Fruit fly (Drosophila melanogaster) whole organism, embryonic: ENCODE measurements around the gene CG46244.

ENCODE experiments used
- Ada2b ChIP-seq: fragments of 200-800 bp; sonication (Bioruptor generic); IDR thresholded peaks from 2 replicates; pipeline ENCODE4 v1.3.6; 2022; ENCODE audit warnings: missing biosample characterization, missing genetic modification characterization
- CG10267 ChIP-seq: fragments of 200-800 bp; sonication (Bioruptor generic); optimal IDR thresholded peaks from 2 replicates; lab custom pipeline; 2018; ENCODE audit warnings: missing biosample characterization, mild to moderate bottlenecking, missing genetic modification characterization, moderate library complexity
- CG10979 ChIP-seq: fragments of 200-800 bp; sonication (Bioruptor generic); optimal IDR thresholded peaks from 2 replicates; lab custom pipeline; 2018; ENCODE audit warnings: missing biosample characterization, mild to moderate bottlenecking, missing genetic modification characterization, moderate library complexity
- CG11398 ChIP-seq: fragments of 200-800 bp; sonication (Bioruptor generic); optimal IDR thresholded peaks from 2 replicates; lab custom pipeline; 2016; ENCODE audit warnings: missing biosample characterization, missing genetic modification characterization
- CG11696 ChIP-seq: fragments of 200-800 bp; sonication (Bioruptor generic); IDR thresholded peaks from 2 replicates; pipeline ENCODE4 v1.3.6; 2022; ENCODE audit warnings: missing biosample characterization, missing genetic modification characterization
- CG12219 ChIP-seq: fragments of 200-800 bp; sonication (Bioruptor generic); optimal IDR thresholded peaks from 3 replicates; lab custom pipeline; 2018; ENCODE audit warnings: missing biosample characterization, mild to moderate bottlenecking, missing genetic modification characterization
- CG1233 ChIP-seq: fragments of 200-800 bp; sonication (Bioruptor generic); optimal IDR thresholded peaks from 4 replicates; lab custom pipeline; 2018; ENCODE audit warnings: missing biosample characterization, mild to moderate bottlenecking, missing genetic modification characterization
- CG15011 ChIP-seq: fragments of 200-800 bp; sonication (Bioruptor generic); optimal IDR thresholded peaks from 3 replicates; lab custom pipeline; 2018; ENCODE audit warnings: missing biosample characterization, mild to moderate bottlenecking, missing genetic modification characterization
- CG15601 ChIP-seq: fragments of 200-800 bp; sonication (Bioruptor generic); optimal IDR thresholded peaks from 3 replicates; lab custom pipeline; 2019; ENCODE audit warnings: missing biosample characterization, mild to moderate bottlenecking, missing genetic modification characterization, moderate library complexity
- CG17328 ChIP-seq: fragments of 200-800 bp; sonication (Bioruptor generic); IDR thresholded peaks from 2 replicates; pipeline ENCODE4 v1.3.6; 2022; ENCODE audit warnings: missing biosample characterization, missing genetic modification characterization
- CG17612 ChIP-seq: fragments of 200-800 bp; sonication (Bioruptor generic); IDR thresholded peaks from 2 replicates; pipeline ENCODE4 v1.3.6; 2022; ENCODE audit warnings: missing biosample characterization, missing genetic modification characterization
- CG1792 ChIP-seq: fragments of 200-800 bp; sonication (Bioruptor generic); optimal IDR thresholded peaks from 2 replicates; lab custom pipeline; 2016; ENCODE audit warnings: missing biosample characterization, missing genetic modification characterization
- CG1832 ChIP-seq: fragments of 200-800 bp; sonication (Bioruptor generic); optimal IDR thresholded peaks from 2 replicates; lab custom pipeline; 2017; ENCODE audit warnings: missing biosample characterization, mild to moderate bottlenecking, missing genetic modification characterization, inconsistent platforms
- CG30431 ChIP-seq: fragments of 200-800 bp; sonication (Bioruptor generic); optimal IDR thresholded peaks from 2 replicates; lab custom pipeline; 2017; ENCODE audit warnings: missing biosample characterization, missing genetic modification characterization
- CG31365 ChIP-seq: fragments of 200-800 bp; sonication (Bioruptor generic); optimal IDR thresholded peaks from 2 replicates; lab custom pipeline; 2018; ENCODE audit warnings: missing biosample characterization, mild to moderate bottlenecking, missing genetic modification characterization
- CG32772 ChIP-seq: fragments of 200-800 bp; sonication (Bioruptor generic); IDR thresholded peaks from 2 replicates; pipeline ENCODE4 v1.3.6; 2022; ENCODE audit warnings: missing biosample characterization, missing genetic modification characterization
- CG33557 ChIP-seq: fragments of 200-800 bp; sonication (Bioruptor generic); optimal IDR thresholded peaks from 2 replicates; lab custom pipeline; 2019; ENCODE audit warnings: missing biosample characterization, mild to moderate bottlenecking, missing genetic modification characterization, moderate library complexity
- CG3726 ChIP-seq: fragments of 200-800 bp; sonication (Bioruptor generic); IDR thresholded peaks from 3 replicates; pipeline ENCODE4, ENCODE4 v1.3.6; 2022; ENCODE audit warnings: missing biosample characterization, missing genetic modification characterization
- CG42726 ChIP-seq: fragments of 200-800 bp; sonication (Bioruptor generic); IDR thresholded peaks from 2 replicates; pipeline ENCODE4 v1.3.6; 2022; ENCODE audit warnings: missing biosample characterization, missing genetic modification characterization; ENCODE audit not compliant: partially characterized antibody
- CG4820 ChIP-seq: fragments of 200-800 bp; sonication (Bioruptor generic); optimal IDR thresholded peaks from 3 replicates; lab custom pipeline; 2016; ENCODE audit warnings: missing biosample characterization, missing genetic modification characterization
- CG4854 ChIP-seq: fragments of 200-800 bp; sonication (Bioruptor generic); optimal IDR thresholded peaks from 2 replicates; lab custom pipeline; 2016; ENCODE audit warnings: missing biosample characterization, missing genetic modification characterization, inconsistent platforms
- CG9437 ChIP-seq: fragments of 200-800 bp; sonication (Bioruptor generic); optimal IDR thresholded peaks from 2 replicates; lab custom pipeline; 2018; ENCODE audit warnings: missing biosample characterization, mild to moderate bottlenecking, missing genetic modification characterization
- CTCF ChIP-seq: fragments of 200-800 bp; sonication (Bioruptor generic); optimal IDR thresholded peaks from 2 replicates; lab custom pipeline; 2017; ENCODE audit warnings: missing biosample characterization, mild to moderate bottlenecking, missing genetic modification characterization, moderate library complexity
- D ChIP-seq, 2 experiments: fragments of 200-800 bp in 1 of 2; fragments of >200 bp in 1 of 2; sonication (Bioruptor generic) in 1 of 2; optimal IDR thresholded peaks; 2 replicates in 1 of 2; 3 replicates in 1 of 2; lab custom pipeline; 2017; ENCODE audit warnings: mild to moderate bottlenecking in 1 of 2, missing biosample characterization in 1 of 2, missing genetic modification characterization in 1 of 2, missing genetic modification reagents in 1 of 2
- Lim3 ChIP-seq: fragments of 200-800 bp; sonication (Bioruptor generic); IDR thresholded peaks from 2 replicates; pipeline ENCODE4 v1.3.6; 2022; ENCODE audit warnings: missing biosample characterization, missing genetic modification characterization
- Lpt ChIP-seq: fragments of >200 bp; optimal IDR thresholded peaks from 2 replicates; lab custom pipeline; 2018; ENCODE audit warnings: missing biosample characterization, missing genetic modification characterization
- Mad ChIP-seq: fragments of 200-800 bp; sonication (Bioruptor generic); optimal IDR thresholded peaks from 2 replicates; lab custom pipeline; 2016; ENCODE audit warnings: missing biosample characterization, missing genetic modification characterization
- Mes4 ChIP-seq: fragments of 200-800 bp; sonication (Bioruptor generic); optimal IDR thresholded peaks from 2 replicates; lab custom pipeline; 2016; ENCODE audit warnings: missing biosample characterization, missing genetic modification characterization
- Ptx1 ChIP-seq: fragments of 200-800 bp; sonication (Bioruptor generic); IDR thresholded peaks from 2 replicates; pipeline ENCODE4 v1.3.6; 2022; ENCODE audit warnings: missing biosample characterization, missing genetic modification characterization
- Sry-β ChIP-seq: fragments of 200-800 bp; sonication (Bioruptor generic); optimal IDR thresholded peaks from 2 replicates; lab custom pipeline; 2018; ENCODE audit warnings: missing biosample characterization, mild to moderate bottlenecking, missing genetic modification characterization, moderate library complexity
- Sry-δ ChIP-seq: fragments of 200-800 bp; sonication (Bioruptor generic); optimal IDR thresholded peaks from 2 replicates; lab custom pipeline; 2016; ENCODE audit warnings: missing biosample characterization, missing genetic modification characterization
- Tbp ChIP-seq: fragments of >200 bp; optimal IDR thresholded peaks from 2 replicates; lab custom pipeline; 2018; ENCODE audit warnings: missing biosample characterization, missing genetic modification characterization
- ab ChIP-seq: fragments of 200-800 bp; sonication (Bioruptor generic); optimal IDR thresholded peaks from 2 replicates; lab custom pipeline; 2016; ENCODE audit warnings: missing biosample characterization, missing genetic modification characterization
- ato ChIP-seq: fragments of 200-800 bp; sonication (Bioruptor generic); IDR thresholded peaks from 2 replicates; pipeline ENCODE4 v1.3.6; 2022; ENCODE audit warnings: missing biosample characterization, missing genetic modification characterization; ENCODE audit not compliant: partially characterized antibody
- chn ChIP-seq: fragments of 200-800 bp; sonication (Bioruptor generic); optimal IDR thresholded peaks from 2 replicates; lab custom pipeline; 2016; ENCODE audit warnings: missing biosample characterization, missing genetic modification characterization
- crc ChIP-seq: fragments of 200-800 bp; sonication (Bioruptor generic); optimal IDR thresholded peaks from 2 replicates; lab custom pipeline; 2016; ENCODE audit warnings: missing biosample characterization, missing genetic modification characterization
- dan ChIP-seq: fragments of 200-800 bp; sonication (Bioruptor generic); IDR thresholded peaks from 2 replicates; pipeline ENCODE4 v1.3.6; 2022; ENCODE audit warnings: missing biosample characterization, missing genetic modification characterization
- danr ChIP-seq: fragments of 200-800 bp; sonication (Bioruptor generic); IDR thresholded peaks from 2 replicates; pipeline ENCODE4 v1.3.6; 2022; ENCODE audit warnings: missing biosample characterization, missing genetic modification characterization
- exex ChIP-seq: fragments of 200-800 bp; sonication (Bioruptor generic); optimal IDR thresholded peaks from 4 replicates; lab custom pipeline; 2018; ENCODE audit warnings: missing biosample characterization, mild to moderate bottlenecking, missing genetic modification characterization, moderate library complexity
- fru ChIP-seq: fragments of >200 bp; optimal IDR thresholded peaks from 2 replicates; lab custom pipeline; 2017
- org-1 ChIP-seq: fragments of 200-800 bp; sonication (Bioruptor generic); optimal IDR thresholded peaks from 2 replicates; lab custom pipeline; 2017; ENCODE audit warnings: missing biosample characterization, missing genetic modification characterization
- pb ChIP-seq: fragments of 200-800 bp; sonication (Bioruptor generic); optimal IDR thresholded peaks from 3 replicates; lab custom pipeline; 2016; ENCODE audit warnings: missing biosample characterization, missing genetic modification characterization
- pzg ChIP-seq: fragments of 200-800 bp; sonication (Bioruptor generic); optimal IDR thresholded peaks from 3 replicates; lab custom pipeline; 2018; ENCODE audit warnings: missing biosample characterization, mild to moderate bottlenecking, missing genetic modification characterization, moderate library complexity
- salm ChIP-seq: fragments of 200-800 bp; sonication (Bioruptor generic); optimal IDR thresholded peaks from 2 replicates; lab custom pipeline; 2018; ENCODE audit warnings: missing biosample characterization, mild to moderate bottlenecking, missing genetic modification characterization
- scrt ChIP-seq: fragments of 200-800 bp; sonication (Bioruptor generic); optimal IDR thresholded peaks from 2 replicates; lab custom pipeline; 2018; ENCODE audit warnings: missing biosample characterization, mild to moderate bottlenecking, missing genetic modification characterization, moderate library complexity
- tio ChIP-seq: fragments of 200-800 bp; sonication (Bioruptor generic); optimal IDR thresholded peaks from 2 replicates; lab custom pipeline; 2017; ENCODE audit warnings: missing biosample characterization, missing genetic modification characterization, inconsistent platforms
- trem ChIP-seq: fragments of 200-800 bp; optimal IDR thresholded peaks from 3 replicates; lab custom pipeline; 2019; ENCODE audit warnings: missing biosample characterization, mild to moderate bottlenecking, missing genetic modification characterization, moderate library complexity
- tx ChIP-seq: fragments of 200-800 bp; sonication (Bioruptor generic); optimal IDR thresholded peaks from 2 replicates; lab custom pipeline; 2016; ENCODE audit warnings: missing biosample characterization, missing genetic modification characterization
- zen2 ChIP-seq: fragments of 200-800 bp; sonication (Bioruptor generic); IDR thresholded peaks from 3 replicates; pipeline ENCODE4 v1.3.6; 2022; ENCODE audit warnings: missing biosample characterization, missing genetic modification characterization; ENCODE audit not compliant: partially characterized antibody
- zfh1 ChIP-seq: fragments of 200-800 bp; sonication (Bioruptor generic); IDR thresholded peaks from 3 replicates; pipeline ENCODE4 v1.3.6; 2022; ENCODE audit warnings: missing biosample characterization, missing genetic modification characterization

CG46244 gene

dm6 chr2L:19763773-19764580, 157.6 kb downstream of the CG46244 start, which contains the start of gene fbp (continued):
- TF ChIP-seq Ada2b (GFP tag; lab: Robert Waterston, UW) (peak; percentile 19; the same call in 1 of the 2 replicates), CG12219 (no peak), D (optimal IDR thresholded peaks at IDR 0.05; lab: Kevin White, UChicago) (no peak), D (GFP tag; optimal IDR thresholded peaks at IDR 0.05; lab: Kevin White, UChicago) (peak; percentile 58), CG1792 (GFP tag; lab: Kevin White, UChicago) (no peak), CG15011 (GFP tag; lab: Kevin White, UChicago) (peak; percentile 24), exex (no peak), crc (GFP tag; lab: Kevin White, UChicago) (no peak), org-1 (peak; percentile 63), CG32772 (GFP tag; lab: Robert Waterston, UW) (0 out of 2 replicates have a peak, but pooled peaks have one; percentile 22), CG17612 (GFP tag; lab: Robert Waterston, UW) (0 out of 2 replicates have a peak, but pooled peaks have one; percentile 21), zen2 (GFP tag; lab: Robert Waterston, UW) (no peak), Sry-β (no peak), chn (GFP tag; lab: Kevin White, UChicago) (no peak), CG42726 (GFP tag; lab: Robert Waterston, UW) (no peak), CTCF (GFP tag; lab: Kevin White, UChicago) (no peak), Mad (GFP tag; lab: Kevin White, UChicago) (no peak), CG1233 (GFP tag; lab: Kevin White, UChicago) (peak; percentile 55), CG15601 (tag; lab: Kevin White, UChicago) (peak; percentile 36), zfh1 (peak; percentile 55; the same call in 1 of the 3 replicates), fru (no peak), tio (peak; percentile 74), CG11696 (GFP tag; lab: Robert Waterston, UW) (no peak), Lpt (GFP tag; lab: Kevin White, UChicago) (no peak), CG10979 (tag; lab: Kevin White, UChicago) (peak; percentile 69), CG1832 (no peak), pb (GFP tag; lab: Kevin White, UChicago) (no peak), Sry-δ (no peak), Tbp (no peak), CG30431 (GFP tag; lab: Kevin White, UChicago) (no peak), CG33557 (GFP tag; lab: Kevin White, UChicago) (peak; percentile 28), tx (no peak), pzg (GFP tag; lab: Kevin White, UChicago) (no peak), scrt (peak; percentile 21), danr (GFP tag; lab: Robert Waterston, UW) (no peak), salm (no peak), ato (GFP tag; lab: Robert Waterston, UW) (no peak), CG4820 (GFP tag; lab: Kevin White, UChicago) (peak; percentile 41), CG10267 (tag; lab: Kevin White, UChicago) (peak; percentile 66), dan (no peak), CG31365 (tag; lab: Kevin White, UChicago) (no peak), Ptx1 (GFP tag; lab: Robert Waterston, UW) (peak; percentile 55), CG4854 (no peak), Mes4 (GFP tag; lab: Kevin White, UChicago) (no peak), Lim3 (no peak), CG11398 (GFP tag; lab: Kevin White, UChicago) (no peak), ab (GFP tag; lab: Kevin White, UChicago) (no peak), CG9437 (GFP tag; lab: Kevin White, UChicago) (peak; percentile 86), CG17328 (GFP tag; lab: Robert Waterston, UW) (0 out of 2 replicates have a peak, but pooled peaks have one; percentile 13), CG3726 (GFP tag; lab: Robert Waterston, UW) (peak; percentile 55; the same call in 1 of the 3 replicates), trem (tag; lab: Kevin White, UChicago) (no peak)
